Fruit fly (Drosophila melanogaster): ENCODE results near the gene Lamtor4.

- TF ChIP-seq br (GFP tag; optimal IDR thresholded peaks at IDR 0.05), result no peak
- no peak for TF ChIP-seq Dif (GFP tag; optimal IDR thresholded peaks at IDR 0.05; ENCODE audit: partially characterized antibody)
- no peak for TF ChIP-seq sage (GFP tag; optimal IDR thresholded peaks at IDR 0.05)
- no peak for TF ChIP-seq Dfd (GFP tag; optimal IDR thresholded peaks at IDR 0.05)
- TF ChIP-seq usp (GFP tag; optimal IDR thresholded peaks at IDR 0.05), result no peak
- no peak for TF ChIP-seq GATAd (GFP tag; optimal IDR thresholded peaks at IDR 0.05)
- TF ChIP-seq N (GFP tag; optimal IDR thresholded peaks at IDR 0.05), result no peak
- no peak for TF ChIP-seq pan (optimal IDR thresholded peaks at IDR 0.05)
- TF ChIP-seq Abd-B (GFP tag; optimal IDR thresholded peaks at IDR 0.05), result no peak
- TF ChIP-seq dmrt93B (GFP tag; optimal IDR thresholded peaks at IDR 0.05), result no peak
- TF ChIP-seq sv (GFP tag; optimal IDR thresholded peaks at IDR 0.05), result no peak
- no peak for TF ChIP-seq h (GFP tag; optimal IDR thresholded peaks at IDR 0.05)
- no peak for TF ChIP-seq woc (GFP tag; optimal IDR thresholded peaks at IDR 0.05)
Observed at dm6 chr3L:3932742-3933289, 36.1 kb downstream of the Lamtor4 start.

Data from whole organism, wandering third instar larva.